Worm (Caenorhabditis elegans) whole organism, L2 larva: ENCODE results near the gene drap-1.

Experiments used
- R02D3.7 ChIP-seq: fragments of 150-350 bp; optimal IDR thresholded peaks from 2 replicates; lab custom pipeline; 2014; ENCODE audit warnings: missing biosample characterization, missing genetic modification characterization
- mab-5 ChIP-seq: fragments of 150-350 bp; optimal IDR thresholded peaks from 2 replicates; lab custom pipeline; 2014; ENCODE audit warnings: missing biosample characterization, missing genetic modification characterization
- mdl-1 ChIP-seq, 2 experiments: fragments of 150-350 bp in 1 of 2; sonication (generic microtip) in 1 of 2; optimal IDR thresholded peaks; 2 replicates each; lab custom pipeline; 2017; ENCODE audit warnings: missing biosample characterization in 2 of 2, missing genetic modification characterization in 2 of 2

ce11 chrV:9729462-9730162 is at the start of gene drap-1, which contains the start of gene aagr-3:
- TF ChIP-seq R02D3.7 (tag; lab: Kevin White, UChicago) = no peak
- TF ChIP-seq mdl-1 (tag; optimal IDR thresholded peaks at IDR 0.05; lab: Kevin White, UChicago) = no peak
- peak; percentile 26 for TF ChIP-seq mab-5
